Worm (Caenorhabditis elegans): Measurements from ENCODE around the gene F15E6.6.

F15E6.6 gene

DNA sequence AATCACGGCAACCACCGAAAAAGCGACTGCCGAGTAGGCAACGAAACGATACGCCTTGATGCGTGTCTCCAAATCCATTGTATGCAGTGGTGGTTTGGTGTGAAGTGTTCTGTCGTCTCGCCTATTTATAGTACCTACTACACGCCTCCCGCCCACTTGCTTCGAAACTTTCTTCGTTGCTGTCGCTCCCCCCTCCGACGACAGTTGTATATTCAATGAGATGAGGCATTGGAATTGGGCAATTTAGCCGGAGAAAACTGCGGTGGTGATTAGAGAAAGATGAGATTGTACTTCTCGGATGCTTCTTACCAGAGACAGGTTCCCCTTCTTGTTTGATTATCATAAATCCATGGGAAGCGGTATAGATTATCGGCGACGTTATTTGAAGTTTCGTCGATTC is 39.4 kb downstream of the F15E6.6 start, which contains the start of gene col-34:
Gene col-34, minus strand, starts transcription at position 101 of the 400 bp plus-strand sequence.
- TF ChIP-seq egl-18 (GFP tag; IDR thresholded peaks at IDR 0.05): no peak
- no peak for TF ChIP-seq F57C9.4 (tag; optimal IDR thresholded peaks at IDR 0.05)
- no peak for TF ChIP-seq somi-1 (GFP tag; optimal IDR thresholded peaks at IDR 0.05)
- TF ChIP-seq tbx-9 (tag; optimal IDR thresholded peaks at IDR 0.05; ENCODE audit: borderline replicate concordance): no peak
- no peak for TF ChIP-seq T26A5.8 (tag; optimal IDR thresholded peaks at IDR 0.05)
- no peak for TF ChIP-seq B0336.3 (GFP tag; IDR thresholded peaks at IDR 0.05)
- TF ChIP-seq efl-1 (GFP tag; optimal IDR thresholded peaks at IDR 0.05): no peak
- TF ChIP-seq B0261.1 (tag; optimal IDR thresholded peaks at IDR 0.05): no peak
- TF ChIP-seq ztf-26 (tag; optimal IDR thresholded peaks at IDR 0.05): no peak

ce11 chrIV:4243830-4244406 is 40.0 kb downstream of the F15E6.6 start:
- 0 out of 2 replicates have a peak, but pooled peaks have one; percentile 29 for TF ChIP-seq dox-1 (GFP tag; IDR thresholded peaks at IDR 0.05)
- TF ChIP-seq egrh-3 (GFP tag; IDR thresholded peaks at IDR 0.05): peak; percentile 94
- peak; percentile 5 for TF ChIP-seq sptf-2 (GFP tag; optimal IDR thresholded peaks at IDR 0.05)
- peak; percentile 91 for TF ChIP-seq zfh-2 (GFP tag; conservative IDR thresholded peaks at IDR 0.05)
- 0 out of 2 replicates have a peak, but pooled peaks have one; percentile 18 for TF ChIP-seq let-526 (GFP tag; IDR thresholded peaks at IDR 0.05)
- no peak for TF ChIP-seq F33H1.4 (GFP tag; IDR thresholded peaks at IDR 0.05)

ce11 chrIV:4236671-4237070 is 47.2 kb downstream of the F15E6.6 start:
- no peak for TF ChIP-seq die-1 (tag; optimal IDR thresholded peaks at IDR 0.05)
- TF ChIP-seq ama-1 (optimal IDR thresholded peaks at IDR 0.05): peak; percentile 25
- TF ChIP-seq ama-1 (GFP tag; optimal IDR thresholded peaks at IDR 0.05): no peak
- peak; percentile 31 for TF ChIP-seq ceh-27 (GFP tag; optimal IDR thresholded peaks at IDR 0.05)

DNA sequence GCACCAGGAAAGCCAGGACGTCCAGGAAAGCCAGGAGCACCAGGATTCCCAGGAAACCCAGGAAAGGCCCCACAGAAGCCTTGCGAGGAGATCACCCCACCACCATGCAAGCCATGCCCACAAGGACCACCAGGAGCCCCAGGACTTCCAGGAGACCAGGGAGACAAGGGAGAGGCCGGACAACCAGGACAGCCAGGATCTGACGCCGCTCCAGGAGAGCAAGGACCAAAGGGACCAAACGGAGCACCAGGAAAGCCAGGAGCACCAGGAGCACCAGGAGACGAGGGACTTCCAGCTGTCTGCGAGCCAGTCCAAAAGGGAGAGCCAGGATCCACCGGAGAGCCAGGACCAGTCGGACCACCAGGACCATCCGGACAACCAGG is 47.9 kb downstream of the F15E6.6 start:
- TF ChIP-seq Y56A3A.18 (GFP tag; IDR thresholded peaks at IDR 0.05) (no peak), dox-1 (GFP tag; IDR thresholded peaks at IDR 0.05) (0 out of 2 replicates have a peak, but pooled peaks have one; percentile 37), egrh-3 (GFP tag; IDR thresholded peaks at IDR 0.05) (peak; percentile 91), ceh-58 (GFP tag; IDR thresholded peaks at IDR 0.05) (0 out of 2 replicates have a peak, but pooled peaks have one; percentile 24), zfh-2 (GFP tag; conservative IDR thresholded peaks at IDR 0.05) (peak; percentile 86), repo-1 (tag; optimal IDR thresholded peaks at IDR 0.05) (no peak)

- TF ChIP-seq lin-26 (GFP tag; IDR thresholded peaks at IDR 0.05): 0 out of 2 replicates have a peak, but pooled peaks have one; percentile 18
- TF ChIP-seq ceh-100 (GFP tag; IDR thresholded peaks at IDR 0.05): no peak
- no peak for TF ChIP-seq F57C9.4 (tag; optimal IDR thresholded peaks at IDR 0.05)
- TF ChIP-seq attf-6 (GFP tag; IDR thresholded peaks at IDR 0.05): no peak
- no peak for TF ChIP-seq rec-8 (tag; optimal IDR thresholded peaks at IDR 0.05)
- no peak for TF ChIP-seq Y95B8A.8 (GFP tag; IDR thresholded peaks at IDR 0.05)
These were observed 48.5 kb downstream of the F15E6.6 start, which contains the start of the genes zipt-2.2 and dpy-13 for ce11 chrIV:4235315-4236024. Gene zipt-2.2 (minus strand): TSS chrIV:4235365. Gene dpy-13 (plus strand): TSS chrIV:4235614.

Measured in whole organism, young adult.